Worm (Caenorhabditis elegans) whole organism, L3 larva: ENCODE results near the gene F25G6.9.
"Not testable (repeated sequence)": the region's sequence is repeated elsewhere in the genome, so short reads cannot be mapped to it uniquely, and the experiment has no call there.

Experiments
- ceh-82 ChIP-seq: fragments of 150-350 bp; optimal IDR thresholded peaks from 2 replicates; lab custom pipeline; 2014; ENCODE audit warnings: missing biosample characterization, missing genetic modification characterization
- elt-1 ChIP-seq: fragments of 150-350 bp; optimal IDR thresholded peaks from 2 replicates; lab custom pipeline; 2014; ENCODE audit warnings: missing biosample characterization, missing genetic modification characterization
- elt-2 ChIP-seq: sonication (generic microtip); optimal IDR thresholded peaks from 2 replicates; lab custom pipeline; 2016; ENCODE audit warnings: missing genetic modification reagents, mild to moderate bottlenecking, missing genetic modification characterization, missing compliant biosample characterization
- fkh-10 ChIP-seq: sonication (generic microtip); optimal IDR thresholded peaks from 2 replicates; lab custom pipeline; 2017; ENCODE audit warnings: missing biosample characterization, missing genetic modification reagents, missing genetic modification characterization
- fos-1 ChIP-seq: fragments of 150-350 bp; optimal IDR thresholded peaks from 2 replicates; lab custom pipeline; 2014; ENCODE audit warnings: missing biosample characterization, missing genetic modification characterization
- lin-15B ChIP-seq: fragments of 150-350 bp; optimal IDR thresholded peaks from 2 replicates; lab custom pipeline; 2014; ENCODE audit warnings: missing biosample characterization, missing genetic modification characterization
- nhr-11 ChIP-seq: fragments of 150-350 bp; optimal IDR thresholded peaks from 2 replicates; lab custom pipeline; 2014; ENCODE audit warnings: missing biosample characterization, missing genetic modification characterization
- pqm-1 ChIP-seq: fragments of 150-350 bp; optimal IDR thresholded peaks from 2 replicates; lab custom pipeline; 2017; ENCODE audit warnings: missing biosample characterization, missing genetic modification characterization, inconsistent platforms
- skn-1 ChIP-seq: fragments of 150-350 bp; optimal IDR thresholded peaks from 2 replicates; lab custom pipeline; 2014; ENCODE audit warnings: missing biosample characterization, missing genetic modification characterization

DNA sequence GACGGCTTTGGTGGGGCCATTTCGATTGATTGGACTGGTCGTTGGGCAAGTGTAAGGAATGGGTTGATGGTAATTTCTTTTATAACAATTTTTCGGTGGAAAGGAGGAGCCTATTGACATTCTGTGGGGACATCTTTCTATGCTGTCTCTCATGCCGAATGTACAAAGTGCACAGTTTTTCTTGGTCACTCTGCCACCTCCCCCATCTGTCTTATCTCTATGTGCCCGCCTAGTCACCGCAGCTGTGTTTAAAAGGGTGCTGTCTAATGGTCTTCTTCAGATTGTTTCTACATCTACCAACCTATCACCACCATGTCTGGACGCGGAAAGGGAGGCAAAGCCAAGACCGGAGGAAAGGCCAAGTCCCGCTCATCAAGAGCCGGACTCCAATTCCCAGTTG is 36.7 kb downstream of the F25G6.9 start, which contains the start of the genes his-8 and his-7:
- not testable (repeated sequence) for TF ChIP-seq lin-15B (tag; lab: Kevin White, UChicago); fos-1 (tag; lab: Kevin White, UChicago); nhr-11 (tag; lab: Kevin White, UChicago); fkh-10; pqm-1; ceh-82 (tag; lab: Kevin White, UChicago); elt-1 (tag; lab: Kevin White, UChicago); elt-2 (tag; lab: Kevin White, UChicago); skn-1
